Worm (Caenorhabditis elegans) whole organism, L4 larva: ENCODE data around the gene fbxb-1.

ENCODE experiments used
- ama-1 ChIP-seq: fragments of 150-350 bp; optimal IDR thresholded peaks from 2 replicates; lab custom pipeline; 2014; ENCODE audit warnings: inconsistent platforms, mixed read lengths
- ceh-20 ChIP-seq: fragments of 200-800 bp; sonication (Bioruptor generic); IDR thresholded peaks from 2 replicates; pipeline ENCODE4 v1.3.6; 2022; ENCODE audit warnings: missing genetic modification reagents, missing genetic modification characterization, missing compliant biosample characterization
- daf-19 ChIP-seq: fragments of 200-800 bp; sonication (Bioruptor generic); conservative IDR thresholded peaks from 2 replicates; pipeline ENCODE4 v1.3.6; 2022; ENCODE audit warnings: missing genetic modification characterization, missing compliant biosample characterization
- jun-1 ChIP-seq: fragments of 150-350 bp; optimal IDR thresholded peaks from 2 replicates; lab custom pipeline; 2014; ENCODE audit warnings: missing biosample characterization, missing genetic modification reagents, missing genetic modification characterization
- lin-13 ChIP-seq: fragments of 150-350 bp; optimal IDR thresholded peaks from 2 replicates; lab custom pipeline; 2014; ENCODE audit warnings: missing biosample characterization, missing genetic modification reagents, missing genetic modification characterization
- lir-3 ChIP-seq: sonication (generic microtip); optimal IDR thresholded peaks from 2 replicates; lab custom pipeline; 2016; ENCODE audit warnings: mild to moderate bottlenecking, missing genetic modification characterization, missing compliant biosample characterization
- madf-9 ChIP-seq: fragments of 200-800 bp; sonication (Bioruptor generic); conservative IDR thresholded peaks from 2 replicates; pipeline ENCODE4 v1.3.6; 2022; ENCODE audit warnings: missing genetic modification reagents, missing genetic modification characterization, missing compliant biosample characterization
- nhr-237 ChIP-seq: sonication (generic microtip); optimal IDR thresholded peaks from 2 replicates; lab custom pipeline; 2017; ENCODE audit warnings: missing biosample characterization, missing genetic modification characterization
- unc-62 ChIP-seq, 3 experiments: fragments of 150-350 bp in 1 of 3; sonication (generic microtip); optimal IDR thresholded peaks in 2 of 3; peaks in 1 of 3; 1 replicate in 1 of 3; 2 replicates in 2 of 3; lab custom pipeline; 2014 to 2017; ENCODE audit warnings: missing biosample characterization in 3 of 3, missing genetic modification characterization in 3 of 3, missing genetic modification reagents in 3 of 3, missing genotype in 1 of 3
- ztf-11 ChIP-seq: fragments of 150-350 bp; optimal IDR thresholded peaks from 2 replicates; lab custom pipeline; 2014; ENCODE audit warnings: missing biosample characterization, missing genetic modification characterization

- TF ChIP-seq nhr-237 (tag; lab: Kevin White, UChicago) (no peak), daf-19 (GFP tag; lab: Robert Waterston, UW) (no peak), ceh-20 (GFP tag; lab: Robert Waterston, UW) (no peak), jun-1 (tag; lab: Kevin White, UChicago) (no peak), ztf-11 (tag; lab: Kevin White, UChicago) (no peak), unc-62 (GFP tag; optimal IDR thresholded peaks at IDR 0.05 in 1 of 2; lab: Kevin White, UChicago) (no peak), unc-62 (tag; optimal IDR thresholded peaks at IDR 0.05; lab: Kevin White, UChicago) (no peak), lin-13 (GFP tag; lab: Kevin White, UChicago) (no peak), ama-1 (lab: Kevin White, UChicago) (no peak), lir-3 (tag; lab: Kevin White, UChicago) (no peak), madf-9 (GFP tag; lab: Robert Waterston, UW) (no peak)
Measured at ce11 chrV:19217104-19217503, 23.1 kb upstream of the fbxb-1 start, which contains the start of gene srr-2.
